Worm (Caenorhabditis elegans) whole organism, young adult: ENCODE results near the gene ric-3.
A peak's percentile ranks its signal among the peaks of the same experiment; 100 is the strongest.

Experiments
- B0019.2 ChIP-seq: fragments of 200-800 bp; sonication (Bioruptor generic); conservative IDR thresholded peaks from 2 replicates; pipeline ENCODE4 v1.3.6; 2022; ENCODE audit warnings: missing genetic modification reagents, missing genetic modification characterization, missing compliant biosample characterization
- B0261.1 ChIP-seq: sonication (generic microtip); optimal IDR thresholded peaks from 2 replicates; lab custom pipeline; 2016; ENCODE audit warnings: mild to moderate bottlenecking, missing genetic modification characterization, moderate library complexity, missing compliant biosample characterization
- D2030.7 ChIP-seq: fragments of 200-800 bp; sonication (Bioruptor generic); IDR thresholded peaks from 2 replicates; pipeline ENCODE4 v1.3.6; 2022; ENCODE audit warnings: missing genetic modification reagents, missing genetic modification characterization, missing compliant biosample characterization
- F39B2.1 ChIP-seq: fragments of 200-800 bp; sonication (Bioruptor generic); IDR thresholded peaks from 2 replicates; pipeline ENCODE4 v1.3.6; 2022; ENCODE audit warnings: missing genetic modification reagents, missing genetic modification characterization, missing compliant biosample characterization
- Y53G8AR.9 ChIP-seq: fragments of 200-800 bp; sonication (Bioruptor generic); conservative IDR thresholded peaks from 2 replicates; pipeline ENCODE4 v1.3.6; 2022; ENCODE audit warnings: missing genetic modification reagents, missing genetic modification characterization, missing compliant biosample characterization
- Y79H2A.3 ChIP-seq: fragments of 200-800 bp; sonication (Bioruptor generic); conservative IDR thresholded peaks from 2 replicates; pipeline ENCODE4 v1.3.6; 2022; ENCODE audit warnings: missing genetic modification reagents, missing genetic modification characterization, missing compliant biosample characterization
- ZK185.1 ChIP-seq: sonication (generic microtip); optimal IDR thresholded peaks from 2 replicates; lab custom pipeline; 2016; ENCODE audit warnings: mild to moderate bottlenecking, missing genetic modification characterization, missing compliant biosample characterization; ENCODE audit not compliant: poor library complexity, severe bottlenecking
- ama-1 ChIP-seq, 3 experiments: fragments of 150-350 bp in 1 of 3; sonication (generic microtip) in 2 of 3; optimal IDR thresholded peaks; 2 replicates each; lab custom pipeline; 2014 to 2018; ENCODE audit warnings: missing biosample characterization in 2 of 3, missing genetic modification characterization in 2 of 3, missing genetic modification reagents in 2 of 3
- aptf-2 ChIP-seq: fragments of 200-800 bp; sonication (Bioruptor generic); conservative IDR thresholded peaks from 2 replicates; pipeline ENCODE4 v1.3.6; 2022; ENCODE audit warnings: missing genetic modification reagents, missing genetic modification characterization, missing compliant biosample characterization
- atf-7 ChIP-seq: sonication (generic microtip); optimal IDR thresholded peaks from 2 replicates; lab custom pipeline; 2017; ENCODE audit warnings: mild to moderate bottlenecking, missing genetic modification characterization, missing compliant biosample characterization
- athp-1 ChIP-seq: sonication (generic microtip); optimal IDR thresholded peaks from 2 replicates; lab custom pipeline; 2017; ENCODE audit warnings: mild to moderate bottlenecking, missing genetic modification characterization, missing compliant biosample characterization
- attf-5 ChIP-seq: fragments of 200-800 bp; sonication (Bioruptor generic); optimal IDR thresholded peaks from 2 replicates; lab custom pipeline; 2018; ENCODE audit warnings: mild to moderate bottlenecking, missing genetic modification characterization, missing compliant biosample characterization
- cebp-1 ChIP-seq, 2 experiments: fragments of 200-800 bp in 1 of 2; sonication (Bioruptor generic) in 1 of 2; sonication (generic microtip) in 1 of 2; IDR thresholded peaks in 1 of 2; optimal IDR thresholded peaks in 1 of 2; 2 replicates each; pipeline versions ENCODE4 v1.3.6 to Lab custom; 2017 to 2022; ENCODE audit warnings: missing compliant biosample characterization in 2 of 2, missing genetic modification characterization in 2 of 2, mild to moderate bottlenecking in 1 of 2, missing genetic modification reagents in 1 of 2, moderate library complexity in 1 of 2
- ceh-100 ChIP-seq: fragments of 200-800 bp; sonication (Bioruptor generic); IDR thresholded peaks from 2 replicates; pipeline ENCODE4 v1.3.6; 2022; ENCODE audit warnings: missing genetic modification reagents, missing genetic modification characterization, missing compliant biosample characterization
- ceh-91 ChIP-seq: fragments of 200-800 bp; sonication (Bioruptor generic); IDR thresholded peaks from 2 replicates; pipeline ENCODE4 v1.3.6; 2022; ENCODE audit warnings: missing genetic modification reagents, missing genetic modification characterization, missing compliant biosample characterization
- egrh-3 ChIP-seq: fragments of 200-800 bp; sonication (Bioruptor generic); IDR thresholded peaks from 2 replicates; pipeline ENCODE4 v1.3.6; 2022; ENCODE audit warnings: missing genetic modification reagents, missing genetic modification characterization, missing compliant biosample characterization
- him-1 ChIP-seq: sonication (generic microtip); optimal IDR thresholded peaks from 2 replicates; lab custom pipeline; 2016; ENCODE audit warnings: missing genotype, missing genetic modification reagents, missing genetic modification characterization, missing compliant biosample characterization
- hlh-12 ChIP-seq: sonication (generic microtip); optimal IDR thresholded peaks from 2 replicates; lab custom pipeline; 2016; ENCODE audit warnings: missing genetic modification characterization, missing compliant biosample characterization
- let-607 ChIP-seq, 2 experiments: fragments of 200-800 bp in 1 of 2; sonication (Bioruptor generic) in 1 of 2; sonication (generic microtip) in 1 of 2; optimal IDR thresholded peaks; 2 replicates each; lab custom pipeline; 2016 to 2018; ENCODE audit warnings: mild to moderate bottlenecking in 2 of 2, missing compliant biosample characterization in 2 of 2, missing genetic modification characterization in 2 of 2, moderate library complexity in 2 of 2, missing genotype in 1 of 2
- lir-1 ChIP-seq: fragments of 200-800 bp; sonication (Bioruptor generic); conservative IDR thresholded peaks from 2 replicates; pipeline ENCODE4 v1.3.6; 2022; ENCODE audit warnings: missing genetic modification reagents, missing genetic modification characterization, missing compliant biosample characterization
- madf-10 ChIP-seq: sonication (generic microtip); optimal IDR thresholded peaks from 2 replicates; lab custom pipeline; 2016; ENCODE audit warnings: mild to moderate bottlenecking, missing genetic modification characterization, missing compliant biosample characterization
- madf-3 ChIP-seq: fragments of 200-800 bp; sonication (Bioruptor generic); IDR thresholded peaks from 2 replicates; pipeline ENCODE4 v1.3.6; 2022; ENCODE audit warnings: missing genetic modification reagents, missing genetic modification characterization, missing compliant biosample characterization
- madf-6 ChIP-seq: fragments of 200-800 bp; sonication (Bioruptor generic); IDR thresholded peaks from 2 replicates; pipeline ENCODE4 v1.3.6; 2022; ENCODE audit warnings: missing genetic modification reagents, missing genetic modification characterization, missing compliant biosample characterization
- madf-8 ChIP-seq: fragments of 200-800 bp; sonication (Bioruptor generic); conservative IDR thresholded peaks from 2 replicates; pipeline ENCODE4 v1.3.6; 2022; ENCODE audit warnings: missing genetic modification reagents, missing genetic modification characterization, missing compliant biosample characterization
- mcd-1 ChIP-seq: fragments of 200-800 bp; sonication (Bioruptor generic); IDR thresholded peaks from 2 replicates; pipeline ENCODE4 v1.3.6; 2022; ENCODE audit warnings: missing genetic modification reagents, missing genetic modification characterization, missing compliant biosample characterization
- mes-4 ChIP-seq: sonication (generic microtip); optimal IDR thresholded peaks from 2 replicates; lab custom pipeline; 2016; ENCODE audit warnings: missing genotype, missing genetic modification characterization, missing compliant biosample characterization
- nfyb-1 ChIP-seq: fragments of 200-800 bp; sonication (Bioruptor generic); IDR thresholded peaks from 2 replicates; pipeline ENCODE4 v1.3.6; 2022; ENCODE audit warnings: missing genetic modification reagents, missing genetic modification characterization, missing compliant biosample characterization
- nhr-120 ChIP-seq: fragments of 200-800 bp; sonication (Bioruptor generic); IDR thresholded peaks from 2 replicates; pipeline ENCODE4 v1.3.6; 2022; ENCODE audit warnings: missing genetic modification characterization, missing compliant biosample characterization
- nhr-80 ChIP-seq: sonication (generic microtip); optimal IDR thresholded peaks from 2 replicates; lab custom pipeline; 2016; ENCODE audit warnings: missing genetic modification characterization, missing compliant biosample characterization
- nhr-90 ChIP-seq: sonication (generic microtip); optimal IDR thresholded peaks from 2 replicates; lab custom pipeline; 2016; ENCODE audit warnings: missing genotype, mild to moderate bottlenecking, missing genetic modification characterization, missing compliant biosample characterization
- pbrm-1 ChIP-seq: fragments of 200-800 bp; sonication (Bioruptor generic); IDR thresholded peaks from 2 replicates; pipeline ENCODE4 v1.3.6; 2022; ENCODE audit warnings: missing genetic modification reagents, missing genetic modification characterization, missing compliant biosample characterization
- pha-4 ChIP-seq: fragments of 150-350 bp; sonication (generic microtip); optimal IDR thresholded peaks from 2 replicates; lab custom pipeline; 2014; ENCODE audit warnings: missing biosample characterization, missing genetic modification reagents, missing genetic modification characterization
- rcor-1 ChIP-seq: fragments of 200-800 bp; sonication (Bioruptor generic); IDR thresholded peaks from 2 replicates; pipeline ENCODE4 v1.3.6; 2022; ENCODE audit warnings: missing genetic modification reagents, missing genetic modification characterization, missing compliant biosample characterization
- tbp1 ChIP-seq: fragments of 200-800 bp; sonication (Bioruptor generic); optimal IDR thresholded peaks from 2 replicates; lab custom pipeline; 2018; ENCODE audit warnings: mild to moderate bottlenecking, missing genetic modification characterization, missing compliant biosample characterization
- xnd-1 ChIP-seq: sonication (generic microtip); optimal IDR thresholded peaks from 2 replicates; lab custom pipeline; 2016; ENCODE audit warnings: missing genotype, missing genetic modification reagents, missing genetic modification characterization, missing compliant biosample characterization
- ztf-18 ChIP-seq: sonication (generic microtip); optimal IDR thresholded peaks from 2 replicates; lab custom pipeline; 2016; ENCODE audit warnings: missing genotype, mild to moderate bottlenecking, missing genetic modification characterization, missing compliant biosample characterization
- ztf-22 ChIP-seq: fragments of 200-800 bp; sonication (Bioruptor generic); optimal IDR thresholded peaks from 2 replicates; lab custom pipeline; 2018; ENCODE audit warnings: mild to moderate bottlenecking, missing genetic modification characterization, moderate library complexity, missing compliant biosample characterization
- ztf-26 ChIP-seq: sonication (generic microtip); optimal IDR thresholded peaks from 2 replicates; lab custom pipeline; 2017; ENCODE audit warnings: missing genetic modification characterization, missing compliant biosample characterization

Gene ric-3

ce11 chrIV:7790801-7791588 is 27.1 kb upstream of the ric-3 start, which contains the start of gene rsp-6 (continued):
- TF ChIP-seq rcor-1 (GFP tag; lab: Robert Waterston, UW) (peak; percentile 62), nfyb-1 (GFP tag; lab: Robert Waterston, UW) (peak; percentile 77), ztf-22 (GFP tag; lab: Kevin White, UChicago) (no peak), D2030.7 (peak; percentile 83), egrh-3 (GFP tag; lab: Robert Waterston, UW) (peak; percentile 64), pha-4 (tag; lab: Kevin White, UChicago) (peak; percentile 13), B0261.1 (tag; lab: Kevin White, UChicago) (no peak), madf-6 (GFP tag; lab: Robert Waterston, UW) (peak; percentile 95), ceh-91 (peak; percentile 90), F39B2.1 (GFP tag; lab: Robert Waterston, UW) (no peak), ztf-26 (tag; lab: Kevin White, UChicago) (no peak), ama-1 (optimal IDR thresholded peaks at IDR 0.05; lab: Kevin White, UChicago) (peak; percentile 28), ama-1 (GFP tag; optimal IDR thresholded peaks at IDR 0.05; lab: Kevin White, UChicago) (peak in 1 of 2 experiments; percentile 29), Y53G8AR.9 (GFP tag; lab: Robert Waterston, UW) (peak; percentile 89), madf-10 (peak; percentile 88), athp-1 (tag; lab: Kevin White, UChicago) (no peak), ztf-18 (peak; percentile 27), nhr-90 (tag; lab: Kevin White, UChicago) (peak; percentile 19), Y79H2A.3 (GFP tag; lab: Robert Waterston, UW) (no peak), lir-1 (GFP tag; lab: Robert Waterston, UW) (no peak), let-607 (tag; optimal IDR thresholded peaks at IDR 0.05; lab: Kevin White, UChicago) (peak in 1 of 2 experiments; percentile 60), B0019.2 (GFP tag; lab: Robert Waterston, UW) (peak; percentile 77), hlh-12 (tag; lab: Kevin White, UChicago) (no peak), mes-4 (no peak), madf-8 (GFP tag; lab: Robert Waterston, UW) (peak; percentile 81), nhr-120 (GFP tag; lab: Robert Waterston, UW) (0 out of 2 replicates have a peak, but pooled peaks have one; percentile 43), ZK185.1 (tag; lab: Kevin White, UChicago) (peak; percentile 82), madf-3 (GFP tag; lab: Robert Waterston, UW) (peak; percentile 99), pbrm-1 (GFP tag; lab: Robert Waterston, UW) (0 out of 2 replicates have a peak, but pooled peaks have one; percentile 67), tbp1 (GFP tag; lab: Kevin White, UChicago) (peak; percentile 58), mcd-1 (GFP tag; lab: Robert Waterston, UW) (peak; percentile 83), atf-7 (tag; lab: Kevin White, UChicago) (no peak), ceh-100 (GFP tag; lab: Robert Waterston, UW) (peak; percentile 61), aptf-2 (GFP tag; lab: Robert Waterston, UW) (peak; percentile 29; the same call in 1 of the 2 replicates), attf-5 (peak; percentile 59)
- TF ChIP-seq, all 124 proteins: peak for 57

ce11 chrIV:7791821-7792446 is 26.1 kb upstream of the ric-3 start, which contains the start of gene C33H5.13:
TSS of gene C33H5.13 (minus strand) at chrIV:7792263.
- TF ChIP-seq Y53G8AR.9 (GFP tag; lab: Robert Waterston, UW) (0 out of 2 replicates have a peak, but pooled peaks have one; percentile 60), xnd-1 (tag; lab: Kevin White, UChicago) (no peak), nhr-80 (tag; lab: Kevin White, UChicago) (peak; percentile 66), him-1 (tag; lab: Kevin White, UChicago) (no peak), ZK185.1 (tag; lab: Kevin White, UChicago) (peak; percentile 12), cebp-1 (GFP tag; IDR thresholded peaks at IDR 0.05; lab: Robert Waterston, UW) (no peak), cebp-1 (tag; optimal IDR thresholded peaks at IDR 0.05; lab: Kevin White, UChicago) (peak; percentile 28)
